Fruit fly (Drosophila melanogaster): ENCODE results near the gene CG32240.
A peak's percentile ranks its signal among the peaks of the same experiment; 100 is the strongest.

CG32240 gene

dm6 chr3L:4397874-4398273 is 16.4 kb upstream of the CG32240 start (continued):
- peak; percentile 28 for TF ChIP-seq acj6 (GFP tag; optimal IDR thresholded peaks at IDR 0.05)
- peak; percentile 29 for TF ChIP-seq Hr39 (GFP tag; optimal IDR thresholded peaks at IDR 0.05)
- TF ChIP-seq eg (GFP tag; IDR thresholded peaks at IDR 0.05), result no peak
- TF ChIP-seq topi (GFP tag; optimal IDR thresholded peaks at IDR 0.05), result no peak
- peak; percentile 43 for TF ChIP-seq CG3919 (GFP tag; optimal IDR thresholded peaks at IDR 0.05)
- TF ChIP-seq CG11762 (GFP tag; optimal IDR thresholded peaks at IDR 0.05; ENCODE audit: insufficient read depth), result no peak
- TF ChIP-seq CG6854 (GFP tag; optimal IDR thresholded peaks at IDR 0.05), result no peak

DNA sequence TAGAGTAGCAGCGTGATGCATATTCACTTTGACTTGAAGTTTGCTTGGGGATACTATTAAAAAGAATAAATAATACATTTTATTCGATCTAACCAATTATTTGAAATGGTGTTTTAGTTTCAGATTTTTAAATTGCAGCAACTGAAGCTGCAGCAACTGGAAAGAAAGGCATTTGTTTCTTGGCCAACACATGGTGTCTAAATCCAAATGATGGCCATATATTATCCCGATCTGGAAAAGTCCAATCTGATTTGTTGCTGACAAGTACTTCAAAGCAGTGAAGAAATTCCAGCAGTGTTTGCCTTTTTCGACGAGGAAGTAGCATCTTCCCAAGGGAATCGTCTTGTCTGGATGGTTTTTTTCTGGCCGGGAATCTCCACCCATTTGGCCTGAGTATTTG is 15.7 kb upstream of the CG32240 start:
- TF ChIP-seq eg (GFP tag; IDR thresholded peaks at IDR 0.05) (0 out of 3 replicates have a peak, but pooled peaks have one; percentile 6), CG32006 (GFP tag; optimal IDR thresholded peaks at IDR 0.05) (peak; percentile 53), OdsH (GFP tag; optimal IDR thresholded peaks at IDR 0.05) (no peak), dsx (GFP tag; optimal IDR thresholded peaks at IDR 0.05; ENCODE audit: poor library complexity, severe bottlenecking) (no peak), salr (GFP tag; optimal IDR thresholded peaks at IDR 0.05) (peak in 1 of 2 experiments; percentile 49), Eip78C (GFP tag) (peak; percentile 10)

DNA sequence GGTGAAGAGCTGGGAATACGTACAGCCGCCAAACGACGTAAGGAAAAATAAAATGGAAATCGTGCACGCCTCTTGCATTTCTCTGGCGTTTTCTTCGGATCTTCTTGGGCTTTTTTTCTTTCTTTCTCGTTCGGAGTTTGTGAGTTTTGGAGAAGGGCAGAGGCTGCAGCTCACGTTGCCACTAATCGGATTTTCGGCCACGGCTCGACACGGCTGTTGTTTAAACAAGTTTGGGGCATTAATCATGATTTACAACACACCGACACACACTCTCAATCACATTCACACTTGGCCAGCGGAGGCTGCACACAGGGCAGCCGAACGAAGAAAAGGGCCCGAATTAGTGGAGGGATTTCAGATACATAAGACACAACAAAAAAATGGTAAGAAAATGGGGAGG is 14.9 kb upstream of the CG32240 start:
- TF ChIP-seq Gug (GFP tag; IDR thresholded peaks at IDR 0.05) (no peak), OdsH (GFP tag; optimal IDR thresholded peaks at IDR 0.05) (no peak), Blimp-1 (GFP tag; optimal IDR thresholded peaks at IDR 0.05) (no peak), CG1621 (tag; optimal IDR thresholded peaks at IDR 0.05) (no peak)

- TF ChIP-seq CG10669 (GFP tag; optimal IDR thresholded peaks at IDR 0.05), result peak; percentile 8
- peak; percentile 91 for TF ChIP-seq Eip78C (GFP tag)
- no peak for TF ChIP-seq CG8319 (GFP tag; optimal IDR thresholded peaks at IDR 0.05)
- no peak for TF ChIP-seq dac (GFP tag; optimal IDR thresholded peaks at IDR 0.05)
- TF ChIP-seq CG3032 (tag; optimal IDR thresholded peaks at IDR 0.05), result peak; percentile 24
- no peak for TF ChIP-seq CG11294 (GFP tag; IDR thresholded peaks at IDR 0.05)
- peak; percentile 11 for TF ChIP-seq Ets21C (GFP tag; optimal IDR thresholded peaks at IDR 0.05)
- TF ChIP-seq Hr39 (GFP tag; optimal IDR thresholded peaks at IDR 0.05), result peak; percentile 45
- no peak for TF ChIP-seq CG1621 (tag; optimal IDR thresholded peaks at IDR 0.05)
- peak; percentile 15 for TF ChIP-seq Eip75B (GFP tag; optimal IDR thresholded peaks at IDR 0.05)
- TF ChIP-seq cyc (GFP tag; optimal IDR thresholded peaks at IDR 0.05), result peak; percentile 47
- TF ChIP-seq spab (GFP tag; optimal IDR thresholded peaks at IDR 0.05), result peak; percentile 8
- peak; percentile 57 for TF ChIP-seq Sox102F (GFP tag; optimal IDR thresholded peaks at IDR 0.05)
- peak; percentile 30 for TF ChIP-seq CG10631 (GFP tag; optimal IDR thresholded peaks at IDR 0.05)
- TF ChIP-seq Sox14 (GFP tag; optimal IDR thresholded peaks at IDR 0.05), result peak; percentile 43
- no peak for TF ChIP-seq Gug (GFP tag; IDR thresholded peaks at IDR 0.05)
- peak; percentile 37 for TF ChIP-seq acj6 (GFP tag; optimal IDR thresholded peaks at IDR 0.05)
- peak; percentile 56 for TF ChIP-seq topi (GFP tag; optimal IDR thresholded peaks at IDR 0.05)
- TF ChIP-seq CG32006 (GFP tag; optimal IDR thresholded peaks at IDR 0.05), result peak; percentile 78
- TF ChIP-seq CG8632 (GFP tag; optimal IDR thresholded peaks at IDR 0.05), result peak; percentile 43
- TF ChIP-seq CG6163 (GFP tag; IDR thresholded peaks at IDR 0.05), result no peak
- peak; percentile 53 for TF ChIP-seq CG3919 (GFP tag; optimal IDR thresholded peaks at IDR 0.05)
- TF ChIP-seq CG11762 (GFP tag; optimal IDR thresholded peaks at IDR 0.05; ENCODE audit: insufficient read depth), result peak; percentile 10
- TF ChIP-seq salr (GFP tag; optimal IDR thresholded peaks at IDR 0.05), result peak in 1 of 2 experiments; percentile 67
- peak; percentile 61 for TF ChIP-seq pdm3 (GFP tag; optimal IDR thresholded peaks at IDR 0.05)
- no peak for TF ChIP-seq CG16779 (tag; optimal IDR thresholded peaks at IDR 0.05)
- TF ChIP-seq fd59A (GFP tag; optimal IDR thresholded peaks at IDR 0.05), result peak; percentile 11
- no peak for TF ChIP-seq CG6854 (GFP tag; optimal IDR thresholded peaks at IDR 0.05)
- TF ChIP-seq Hr38 (GFP tag; optimal IDR thresholded peaks at IDR 0.05), result no peak
- TF ChIP-seq dsx (GFP tag; optimal IDR thresholded peaks at IDR 0.05; ENCODE audit: poor library complexity, severe bottlenecking), result no peak
- peak; percentile 52 for TF ChIP-seq achi (GFP tag; optimal IDR thresholded peaks at IDR 0.05)
- TF ChIP-seq svp (GFP tag), result peak; percentile 91
- no peak for TF ChIP-seq fkh (GFP tag; optimal IDR thresholded peaks at IDR 0.05)
- TF ChIP-seq Met (GFP tag; optimal IDR thresholded peaks at IDR 0.05), result peak; percentile 56
- no peak for TF ChIP-seq CG9139 (GFP tag; optimal IDR thresholded peaks at IDR 0.05)
- TF ChIP-seq CG6276 (GFP tag; optimal IDR thresholded peaks at IDR 0.05), result peak; percentile 57
- TF ChIP-seq CG4318 (GFP tag; optimal IDR thresholded peaks at IDR 0.05), result peak; percentile 66
- no peak for TF ChIP-seq fd85E (GFP tag; optimal IDR thresholded peaks at IDR 0.05)
- peak; percentile 39 for TF ChIP-seq CG6808 (GFP tag; optimal IDR thresholded peaks at IDR 0.05)
- no peak for TF ChIP-seq CG15336 (GFP tag; IDR thresholded peaks at IDR 0.05)
These were observed 14.2 kb upstream of the CG32240 start for dm6 chr3L:4395501-4396073.
